Worm (Caenorhabditis elegans): ENCODE data around the gene Y110A2AL.10.

DNA sequence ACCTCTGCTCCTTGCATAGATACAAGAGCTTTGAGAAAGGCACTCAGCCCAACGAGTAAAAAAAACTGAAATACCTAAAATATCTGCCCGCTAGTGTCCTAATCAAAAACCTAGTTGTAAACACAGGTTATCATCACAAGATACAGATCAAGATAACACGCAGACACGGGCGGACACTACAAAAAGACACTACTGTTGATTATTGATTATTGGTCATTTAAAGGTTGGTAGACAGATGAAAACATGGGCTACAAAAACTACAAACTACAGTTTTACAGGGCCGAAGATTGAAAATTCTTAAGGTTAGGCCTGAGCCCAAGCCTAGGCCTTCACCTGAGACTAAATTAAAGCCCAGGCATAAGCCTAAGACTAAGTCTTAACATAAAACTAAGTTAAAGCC, 12.9 kb downstream of the Y110A2AL.10 start:
- no peak for TF ChIP-seq lin-54 (GFP tag; optimal IDR thresholded peaks at IDR 0.05)
- no peak for TF ChIP-seq mel-28 (tag; optimal IDR thresholded peaks at IDR 0.05; ENCODE audit: borderline replicate concordance)

Measured in whole organism, young adult.